Worm (Caenorhabditis elegans) whole organism, L3 larva: ENCODE measurements around the gene anmt-1.

Experiments
- aly-2 ChIP-seq: fragments of 150-350 bp; optimal IDR thresholded peaks from 2 replicates; lab custom pipeline; 2014; ENCODE audit warnings: missing biosample characterization, missing genetic modification characterization
- ceh-82 ChIP-seq: fragments of 150-350 bp; optimal IDR thresholded peaks from 2 replicates; lab custom pipeline; 2014; ENCODE audit warnings: missing biosample characterization, missing genetic modification characterization
- ceh-9 ChIP-seq: sonication (generic microtip); optimal IDR thresholded peaks from 2 replicates; lab custom pipeline; 2018; ENCODE audit warnings: missing biosample characterization, missing genetic modification characterization
- elt-1 ChIP-seq: fragments of 150-350 bp; optimal IDR thresholded peaks from 2 replicates; lab custom pipeline; 2014; ENCODE audit warnings: missing biosample characterization, missing genetic modification characterization
- fkh-10 ChIP-seq: sonication (generic microtip); optimal IDR thresholded peaks from 2 replicates; lab custom pipeline; 2017; ENCODE audit warnings: missing biosample characterization, missing genetic modification reagents, missing genetic modification characterization
- lin-15B ChIP-seq: fragments of 150-350 bp; optimal IDR thresholded peaks from 2 replicates; lab custom pipeline; 2014; ENCODE audit warnings: missing biosample characterization, missing genetic modification characterization
- nhr-12 ChIP-seq: fragments of 150-350 bp; optimal IDR thresholded peaks from 2 replicates; lab custom pipeline; 2014; ENCODE audit warnings: missing biosample characterization, missing genetic modification characterization
- nhr-237 ChIP-seq: fragments of 150-350 bp; optimal IDR thresholded peaks from 2 replicates; lab custom pipeline; 2014; ENCODE audit warnings: missing biosample characterization, missing genetic modification characterization
- nhr-25 ChIP-seq: sonication (generic microtip); optimal IDR thresholded peaks from 2 replicates; lab custom pipeline; 2017; ENCODE audit warnings: missing biosample characterization, missing genetic modification characterization
- pha-4 ChIP-seq: fragments of 150-350 bp; optimal IDR thresholded peaks from 2 replicates; lab custom pipeline; 2014; ENCODE audit warnings: missing biosample characterization, missing genetic modification reagents, missing genetic modification characterization
- snpc-4 ChIP-seq: fragments of 150-350 bp; optimal IDR thresholded peaks from 2 replicates; lab custom pipeline; 2014; ENCODE audit warnings: missing biosample characterization, missing genetic modification characterization
- tbx-2 ChIP-seq: sonication (generic microtip); optimal IDR thresholded peaks from 2 replicates; lab custom pipeline; 2016; ENCODE audit warnings: mild to moderate bottlenecking, missing genetic modification characterization, missing compliant biosample characterization
- unc-62 ChIP-seq: fragments of 150-350 bp; sonication (generic microtip); optimal IDR thresholded peaks from 4 replicates; lab custom pipeline; 2014; ENCODE audit warnings: missing biosample characterization, missing genetic modification reagents, missing genetic modification characterization
- ztf-4 ChIP-seq: fragments of 150-350 bp; optimal IDR thresholded peaks from 2 replicates; lab custom pipeline; 2014; ENCODE audit warnings: missing biosample characterization, missing genetic modification characterization

ce11 chrIII:8653457-8653856 lies 31.2 kb upstream of the anmt-1 start:
- TF ChIP-seq fkh-10: no peak
- no peak for TF ChIP-seq snpc-4 (tag; lab: Kevin White, UChicago)
- TF ChIP-seq ztf-4: no peak
- TF ChIP-seq nhr-12: no peak
- no peak for TF ChIP-seq elt-1 (tag; lab: Kevin White, UChicago)
- TF ChIP-seq lin-15B: no peak
- TF ChIP-seq pha-4 (tag; lab: Kevin White, UChicago): no peak
- no peak for TF ChIP-seq ceh-82 (tag; lab: Kevin White, UChicago)
- TF ChIP-seq nhr-237: no peak
- no peak for TF ChIP-seq tbx-2 (tag; lab: Kevin White, UChicago)
- no peak for TF ChIP-seq nhr-25 (tag; lab: Kevin White, UChicago)
- no peak for TF ChIP-seq unc-62 (GFP tag; lab: Kevin White, UChicago)
- TF ChIP-seq ceh-9: no peak
- TF ChIP-seq aly-2 (tag; lab: Kevin White, UChicago): no peak
